Worm (Caenorhabditis elegans) whole organism, L3 larva: ENCODE results near the gene T11G6.4.

Source experiments
- ceh-28 ChIP-seq: fragments of 150-350 bp; optimal IDR thresholded peaks from 2 replicates; lab custom pipeline; 2014; ENCODE audit warnings: missing biosample characterization, missing genetic modification reagents, missing genetic modification characterization
- ceh-9 ChIP-seq: sonication (generic microtip); optimal IDR thresholded peaks from 2 replicates; lab custom pipeline; 2018; ENCODE audit warnings: missing biosample characterization, missing genetic modification characterization
- egl-27 ChIP-seq: sonication (generic microtip); optimal IDR thresholded peaks from 4 replicates; lab custom pipeline; 2017; ENCODE audit warnings: missing biosample characterization, missing genetic modification reagents, missing genetic modification characterization
- elt-2 ChIP-seq: sonication (generic microtip); optimal IDR thresholded peaks from 2 replicates; lab custom pipeline; 2016; ENCODE audit warnings: missing genetic modification reagents, mild to moderate bottlenecking, missing genetic modification characterization, missing compliant biosample characterization
- elt-3 ChIP-seq, 3 experiments: fragments of 150-350 bp in 1 of 3; sonication (generic microtip) in 2 of 3; optimal IDR thresholded peaks; 2 replicates in 2 of 3; 4 replicates in 1 of 3; lab custom pipeline; 2014 to 2017; ENCODE audit warnings: missing biosample characterization in 3 of 3, missing genetic modification characterization in 3 of 3
- jun-1 ChIP-seq: fragments of 150-350 bp; optimal IDR thresholded peaks from 2 replicates; lab custom pipeline; 2014; ENCODE audit warnings: missing biosample characterization, missing genetic modification reagents, missing genetic modification characterization
- lin-39 ChIP-seq: fragments of 150-350 bp; optimal IDR thresholded peaks from 2 replicates; lab custom pipeline; 2018; ENCODE audit warnings: missing biosample characterization, missing genetic modification reagents, missing genetic modification characterization
- nhr-12 ChIP-seq: fragments of 150-350 bp; optimal IDR thresholded peaks from 2 replicates; lab custom pipeline; 2014; ENCODE audit warnings: missing biosample characterization, missing genetic modification characterization
- nhr-77 ChIP-seq: fragments of 150-350 bp; optimal IDR thresholded peaks from 2 replicates; lab custom pipeline; 2014; ENCODE audit warnings: missing biosample characterization, missing genetic modification characterization
- sea-2 ChIP-seq: fragments of 150-350 bp; sonication (generic microtip); optimal IDR thresholded peaks from 4 replicates; lab custom pipeline; 2014; ENCODE audit warnings: missing biosample characterization, missing genetic modification reagents, missing genetic modification characterization
- unc-62 ChIP-seq: fragments of 150-350 bp; sonication (generic microtip); optimal IDR thresholded peaks from 4 replicates; lab custom pipeline; 2014; ENCODE audit warnings: missing biosample characterization, missing genetic modification reagents, missing genetic modification characterization
- zag-1 ChIP-seq: fragments of 150-350 bp; optimal IDR thresholded peaks from 2 replicates; lab custom pipeline; 2014; ENCODE audit warnings: missing biosample characterization, missing genetic modification characterization

- TF ChIP-seq elt-3 (tag; optimal IDR thresholded peaks at IDR 0.05; lab: Kevin White, UChicago) (no peak), jun-1 (tag; lab: Kevin White, UChicago) (no peak), lin-39 (tag; lab: Kevin White, UChicago) (no peak), unc-62 (GFP tag; lab: Kevin White, UChicago) (no peak), nhr-77 (no peak), egl-27 (tag; lab: Kevin White, UChicago) (no peak), elt-2 (tag; lab: Kevin White, UChicago) (peak; percentile 3), nhr-12 (tag; lab: Kevin White, UChicago) (no peak), ceh-9 (tag; lab: Kevin White, UChicago) (no peak), zag-1 (no peak), sea-2 (GFP tag; lab: Kevin White, UChicago) (no peak), ceh-28 (no peak)
These were observed 8.9 kb downstream of the T11G6.4 start, which contains the start of gene T11G6.5 for ce11 chrIV:10842705-10843364.
